Worm (Caenorhabditis elegans) whole organism, young adult: ENCODE results near the gene R151.8.
A peak's percentile ranks its signal among the peaks of the same experiment; 100 is the strongest.

Experiments used
- B0261.1 ChIP-seq: sonication (generic microtip); optimal IDR thresholded peaks from 2 replicates; lab custom pipeline; 2016; ENCODE audit warnings: mild to moderate bottlenecking, missing genetic modification characterization, moderate library complexity, missing compliant biosample characterization
- C06A6.2 ChIP-seq: fragments of 200-800 bp; sonication (Bioruptor generic); conservative IDR thresholded peaks from 2 replicates; pipeline ENCODE4 v1.3.6; 2022; ENCODE audit warnings: missing genetic modification characterization, missing compliant biosample characterization
- F10E7.11 ChIP-seq: sonication (generic microtip); optimal IDR thresholded peaks from 2 replicates; lab custom pipeline; 2017; ENCODE audit warnings: mild to moderate bottlenecking, missing genetic modification characterization, moderate library complexity, missing compliant biosample characterization
- F22D6.2 ChIP-seq: sonication (generic microtip); optimal IDR thresholded peaks from 2 replicates; lab custom pipeline; 2016; ENCODE audit warnings: mild to moderate bottlenecking, missing genetic modification characterization, missing compliant biosample characterization
- F49E8.2 ChIP-seq: sonication (generic microtip); optimal IDR thresholded peaks from 3 replicates; lab custom pipeline; 2017; ENCODE audit warnings: missing genetic modification characterization, mild to moderate bottlenecking, missing compliant biosample characterization, antibody characterized with exemption, moderate library complexity; ENCODE audit not compliant: insufficient read depth
- F55B11.4 ChIP-seq: sonication (generic microtip); optimal IDR thresholded peaks from 2 replicates; lab custom pipeline; 2016; ENCODE audit warnings: missing compliant biosample characterization, missing genetic modification characterization, borderline replicate concordance; ENCODE audit not compliant: insufficient read depth
- F57A8.1 ChIP-seq: fragments of 200-800 bp; sonication (Bioruptor generic); optimal IDR thresholded peaks from 2 replicates; lab custom pipeline; 2018; ENCODE audit warnings: mild to moderate bottlenecking, missing genetic modification characterization, moderate library complexity, missing compliant biosample characterization
- K12H6.12 ChIP-seq: fragments of 200-800 bp; sonication (Bioruptor generic); optimal IDR thresholded peaks from 2 replicates; lab custom pipeline; 2018; ENCODE audit warnings: mild to moderate bottlenecking, missing genetic modification characterization, missing compliant biosample characterization
- Y53G8AR.9 ChIP-seq: fragments of 200-800 bp; sonication (Bioruptor generic); conservative IDR thresholded peaks from 2 replicates; pipeline ENCODE4 v1.3.6; 2022; ENCODE audit warnings: missing genetic modification reagents, missing genetic modification characterization, missing compliant biosample characterization
- Y67H2A.10 ChIP-seq: fragments of 200-800 bp; sonication (Bioruptor generic); conservative IDR thresholded peaks from 2 replicates; pipeline ENCODE4 v1.3.6; 2022; ENCODE audit warnings: missing genetic modification reagents, missing genetic modification characterization, missing compliant biosample characterization
- ZK185.1 ChIP-seq: sonication (generic microtip); optimal IDR thresholded peaks from 2 replicates; lab custom pipeline; 2016; ENCODE audit warnings: mild to moderate bottlenecking, missing genetic modification characterization, missing compliant biosample characterization; ENCODE audit not compliant: poor library complexity, severe bottlenecking
- ama-1 ChIP-seq, 3 experiments: fragments of 150-350 bp in 1 of 3; sonication (generic microtip) in 2 of 3; optimal IDR thresholded peaks; 2 replicates each; lab custom pipeline; 2014 to 2018; ENCODE audit warnings: missing biosample characterization in 2 of 3, missing genetic modification characterization in 2 of 3, missing genetic modification reagents in 2 of 3
- aptf-2 ChIP-seq: fragments of 200-800 bp; sonication (Bioruptor generic); conservative IDR thresholded peaks from 2 replicates; pipeline ENCODE4 v1.3.6; 2022; ENCODE audit warnings: missing genetic modification reagents, missing genetic modification characterization, missing compliant biosample characterization
- bed-1 ChIP-seq: fragments of 200-800 bp; sonication (Bioruptor generic); IDR thresholded peaks from 2 replicates; pipeline ENCODE4 v1.3.6; 2022; ENCODE audit warnings: missing genetic modification reagents, missing genetic modification characterization, missing compliant biosample characterization
- ccch-3 ChIP-seq: fragments of 200-800 bp; sonication (Bioruptor generic); optimal IDR thresholded peaks from 2 replicates; lab custom pipeline; 2018; ENCODE audit warnings: mild to moderate bottlenecking, missing genetic modification characterization, missing compliant biosample characterization
- ceh-40 ChIP-seq: fragments of 200-800 bp; sonication (Bioruptor generic); IDR thresholded peaks from 2 replicates; pipeline ENCODE4 v1.3.6; 2022; ENCODE audit warnings: missing genetic modification characterization, missing compliant biosample characterization
- dox-1 ChIP-seq: fragments of 200-800 bp; sonication (Bioruptor generic); IDR thresholded peaks from 2 replicates; pipeline ENCODE4 v1.3.6; 2022; ENCODE audit warnings: missing genetic modification reagents, missing genetic modification characterization, missing compliant biosample characterization
- dpl-1 ChIP-seq: fragments of 150-350 bp; optimal IDR thresholded peaks from 2 replicates; lab custom pipeline; 2014; ENCODE audit warnings: missing biosample characterization, missing genetic modification reagents, missing genetic modification characterization
- efl-1 ChIP-seq: fragments of 150-350 bp; optimal IDR thresholded peaks from 2 replicates; lab custom pipeline; 2014; ENCODE audit warnings: missing biosample characterization, missing genetic modification reagents, missing genetic modification characterization
- egl-18 ChIP-seq: fragments of 200-800 bp; sonication (Bioruptor generic); IDR thresholded peaks from 2 replicates; pipeline ENCODE4 v1.3.6; 2022; ENCODE audit warnings: missing genetic modification reagents, missing genetic modification characterization, missing compliant biosample characterization
- egrh-3 ChIP-seq: fragments of 200-800 bp; sonication (Bioruptor generic); IDR thresholded peaks from 2 replicates; pipeline ENCODE4 v1.3.6; 2022; ENCODE audit warnings: missing genetic modification reagents, missing genetic modification characterization, missing compliant biosample characterization
- ets-4 ChIP-seq: fragments of 200-800 bp; sonication (Bioruptor generic); optimal IDR thresholded peaks from 2 replicates; lab custom pipeline; 2018; ENCODE audit warnings: mild to moderate bottlenecking, missing genetic modification characterization, missing compliant biosample characterization
- him-1 ChIP-seq: sonication (generic microtip); optimal IDR thresholded peaks from 2 replicates; lab custom pipeline; 2016; ENCODE audit warnings: missing genotype, missing genetic modification reagents, missing genetic modification characterization, missing compliant biosample characterization
- hmg-1.2 ChIP-seq: fragments of 200-800 bp; sonication (Bioruptor generic); IDR thresholded peaks from 2 replicates; pipeline ENCODE4 v1.3.6; 2022; ENCODE audit warnings: missing genetic modification reagents, missing genetic modification characterization, missing compliant biosample characterization
- lin-35 ChIP-seq, 3 experiments: fragments of 150-350 bp in 2 of 3; sonication (generic microtip) in 1 of 3; optimal IDR thresholded peaks; 2 replicates each; lab custom pipeline; 2014 to 2018; ENCODE audit warnings: missing biosample characterization in 3 of 3, missing genetic modification characterization in 3 of 3, missing genetic modification reagents in 3 of 3
- lin-54 ChIP-seq: fragments of 200-800 bp; sonication (Bioruptor generic); optimal IDR thresholded peaks from 2 replicates; lab custom pipeline; 2018; ENCODE audit warnings: mild to moderate bottlenecking, missing genetic modification characterization, missing compliant biosample characterization
- mcd-1 ChIP-seq: fragments of 200-800 bp; sonication (Bioruptor generic); IDR thresholded peaks from 2 replicates; pipeline ENCODE4 v1.3.6; 2022; ENCODE audit warnings: missing genetic modification reagents, missing genetic modification characterization, missing compliant biosample characterization
- nfya-2 ChIP-seq: fragments of 200-800 bp; sonication (Bioruptor generic); IDR thresholded peaks from 2 replicates; pipeline ENCODE4 v1.3.6; 2022; ENCODE audit warnings: missing genetic modification reagents, missing genetic modification characterization, missing compliant biosample characterization
- nfyb-1 ChIP-seq: fragments of 200-800 bp; sonication (Bioruptor generic); IDR thresholded peaks from 2 replicates; pipeline ENCODE4 v1.3.6; 2022; ENCODE audit warnings: missing genetic modification reagents, missing genetic modification characterization, missing compliant biosample characterization
- nhr-179 ChIP-seq: sonication (generic microtip); optimal IDR thresholded peaks from 2 replicates; lab custom pipeline; 2016; ENCODE audit warnings: mild to moderate bottlenecking, missing genetic modification characterization, missing compliant biosample characterization
- nhr-27 ChIP-seq: fragments of 200-800 bp; sonication (Bioruptor generic); optimal IDR thresholded peaks from 2 replicates; lab custom pipeline; 2018; ENCODE audit warnings: mild to moderate bottlenecking, missing genetic modification characterization, moderate library complexity, missing compliant biosample characterization
- nhr-80 ChIP-seq: sonication (generic microtip); optimal IDR thresholded peaks from 2 replicates; lab custom pipeline; 2016; ENCODE audit warnings: missing genetic modification characterization, missing compliant biosample characterization
- rcor-1 ChIP-seq: fragments of 200-800 bp; sonication (Bioruptor generic); IDR thresholded peaks from 2 replicates; pipeline ENCODE4 v1.3.6; 2022; ENCODE audit warnings: missing genetic modification reagents, missing genetic modification characterization, missing compliant biosample characterization
- snpc-3.4 ChIP-seq: sonication (generic microtip); optimal IDR thresholded peaks from 2 replicates; lab custom pipeline; 2017; ENCODE audit warnings: missing genetic modification characterization, mild to moderate bottlenecking, missing compliant biosample characterization, antibody characterized with exemption, moderate library complexity, missing genotype, missing genetic modification reagents
- snpc-4 ChIP-seq, 5 experiments: fragments of 150-350 bp in 1 of 5; sonication (generic microtip) in 4 of 5; optimal IDR thresholded peaks; 2 replicates each; lab custom pipeline; 2014 to 2018; ENCODE audit warnings: missing genetic modification characterization in 5 of 5, missing biosample characterization in 3 of 5, antibody characterized with exemption in 2 of 5, mild to moderate bottlenecking in 2 of 5, missing compliant biosample characterization in 2 of 5, missing genotype in 2 of 5, moderate library complexity in 2 of 5, missing genetic modification reagents in 1 of 5
- somi-1 ChIP-seq: fragments of 200-800 bp; sonication (Bioruptor generic); optimal IDR thresholded peaks from 2 replicates; lab custom pipeline; 2018; ENCODE audit warnings: mild to moderate bottlenecking, missing genetic modification characterization, missing compliant biosample characterization
- sptf-2 ChIP-seq: fragments of 200-800 bp; sonication (Bioruptor generic); optimal IDR thresholded peaks from 2 replicates; lab custom pipeline; 2018; ENCODE audit warnings: mild to moderate bottlenecking, missing genetic modification characterization, missing compliant biosample characterization
- tlf-1 ChIP-seq: fragments of 200-800 bp; sonication (Bioruptor generic); optimal IDR thresholded peaks from 2 replicates; lab custom pipeline; 2018; ENCODE audit warnings: mild to moderate bottlenecking, missing genetic modification characterization, missing compliant biosample characterization
- xnd-1 ChIP-seq: sonication (generic microtip); optimal IDR thresholded peaks from 2 replicates; lab custom pipeline; 2016; ENCODE audit warnings: missing genotype, missing genetic modification reagents, missing genetic modification characterization, missing compliant biosample characterization
- ztf-18 ChIP-seq: sonication (generic microtip); optimal IDR thresholded peaks from 2 replicates; lab custom pipeline; 2016; ENCODE audit warnings: missing genotype, mild to moderate bottlenecking, missing genetic modification characterization, missing compliant biosample characterization
- ztf-26 ChIP-seq: sonication (generic microtip); optimal IDR thresholded peaks from 2 replicates; lab custom pipeline; 2017; ENCODE audit warnings: missing genetic modification characterization, missing compliant biosample characterization

R151.8 gene

ce11 chrIII:7278491-7278890 lies 48.9 kb upstream of the R151.8 start (continued):
- TF ChIP-seq sptf-2 (no peak), dox-1 (GFP tag; lab: Robert Waterston, UW) (peak; percentile 56), ztf-18 (tag; lab: Kevin White, UChicago) (peak; percentile 46), somi-1 (GFP tag; lab: Kevin White, UChicago) (peak; percentile 60), F10E7.11 (tag; lab: Kevin White, UChicago) (no peak), Y53G8AR.9 (GFP tag; lab: Robert Waterston, UW) (peak; percentile 79), ceh-40 (GFP tag; lab: Robert Waterston, UW) (no peak), B0261.1 (tag; lab: Kevin White, UChicago) (peak; percentile 81), him-1 (no peak), nhr-27 (tag; lab: Kevin White, UChicago) (peak; percentile 30), F55B11.4 (tag; lab: Kevin White, UChicago) (no peak), F22D6.2 (tag; lab: Kevin White, UChicago) (peak; percentile 41), lin-54 (GFP tag; lab: Kevin White, UChicago) (peak; percentile 76), C06A6.2 (GFP tag; lab: Robert Waterston, UW) (peak; percentile 79), lin-35 (GFP tag; optimal IDR thresholded peaks at IDR 0.05; lab: Kevin White, UChicago) (peak in 1 of 3 experiments; percentile 67), nhr-80 (tag; lab: Kevin White, UChicago) (peak; percentile 52), nhr-179 (no peak), hmg-1.2 (GFP tag; lab: Robert Waterston, UW) (peak; percentile 70), xnd-1 (no peak), K12H6.12 (peak; percentile 41), ama-1 (optimal IDR thresholded peaks at IDR 0.05; lab: Kevin White, UChicago) (no peak), ama-1 (GFP tag; optimal IDR thresholded peaks at IDR 0.05; lab: Kevin White, UChicago) (no peak), F57A8.1 (no peak), ccch-3 (GFP tag; lab: Kevin White, UChicago) (no peak), ztf-26 (tag; lab: Kevin White, UChicago) (peak; percentile 82), Y67H2A.10 (GFP tag; lab: Robert Waterston, UW) (no peak), snpc-3.4 (tag; lab: Kevin White, UChicago) (peak; percentile 73), rcor-1 (GFP tag; lab: Robert Waterston, UW) (peak; percentile 38; the same call in 1 of the 2 replicates), ZK185.1 (peak; percentile 79), aptf-2 (GFP tag; lab: Robert Waterston, UW) (no peak), egrh-3 (GFP tag; lab: Robert Waterston, UW) (no peak), tlf-1 (GFP tag; lab: Kevin White, UChicago) (peak; percentile 51), nfya-2 (GFP tag; lab: Robert Waterston, UW) (no peak), F49E8.2 (tag; lab: Kevin White, UChicago) (no peak), nfyb-1 (GFP tag; lab: Robert Waterston, UW) (peak; percentile 94)

ce11 chrIII:7277228-7277627 lies 47.6 kb upstream of the R151.8 start, which contains the start of the genes spot-1 and B0361.11:
Gene spot-1, minus strand, starts transcription at chrIII:7277274.
Gene B0361.11, plus strand, starts transcription at chrIII:7277599.
- peak; percentile 1 to 77 (median 27) for TF ChIP-seq lin-35 (GFP tag; optimal IDR thresholded peaks at IDR 0.05; lab: Kevin White, UChicago)
- TF ChIP-seq lin-54 (GFP tag; lab: Kevin White, UChicago): peak; percentile 87
- no peak for TF ChIP-seq somi-1 (GFP tag; lab: Kevin White, UChicago)
- TF ChIP-seq ets-4 (GFP tag; lab: Kevin White, UChicago): no peak
- peak; percentile 88 for TF ChIP-seq mcd-1 (GFP tag; lab: Robert Waterston, UW)
- TF ChIP-seq egl-18: no peak
- no peak for TF ChIP-seq nfya-2 (GFP tag; lab: Robert Waterston, UW)
- TF ChIP-seq efl-1 (GFP tag; lab: Kevin White, UChicago): peak; percentile 75
- TF ChIP-seq bed-1 (GFP tag; lab: Robert Waterston, UW): no peak
- TF ChIP-seq dpl-1 (GFP tag; lab: Kevin White, UChicago): peak; percentile 42
- no peak for TF ChIP-seq Y67H2A.10 (GFP tag; lab: Robert Waterston, UW)
- TF ChIP-seq snpc-4 (GFP tag; optimal IDR thresholded peaks at IDR 0.05; lab: Kevin White, UChicago): no peak
- peak in 2 of 4 experiments; percentile 12 to 48 for TF ChIP-seq snpc-4 (tag; optimal IDR thresholded peaks at IDR 0.05; lab: Kevin White, UChicago)
